Worm (Caenorhabditis elegans) whole organism, early embryonic: Measurements from ENCODE around the gene R02D1.2.

Experiments
- B0310.2 ChIP-seq: sonication (generic microtip); optimal IDR thresholded peaks from 2 replicates; lab custom pipeline; 2016; ENCODE audit warnings: mild to moderate bottlenecking, missing genetic modification characterization, missing compliant biosample characterization
- aly-1 ChIP-seq: sonication (generic microtip); optimal IDR thresholded peaks from 2 replicates; lab custom pipeline; 2016; ENCODE audit warnings: missing genetic modification characterization, missing compliant biosample characterization
- tbx-11 ChIP-seq: fragments of 200-800 bp; sonication (Bioruptor generic); IDR thresholded peaks from 2 replicates; pipeline ENCODE4 v1.3.6; 2022; ENCODE audit warnings: missing genetic modification characterization, missing compliant biosample characterization
- tbx-37 ChIP-seq: fragments of 200-800 bp; sonication (Bioruptor generic); conservative IDR thresholded peaks from 2 replicates; pipeline ENCODE4 v1.3.6; 2022; ENCODE audit warnings: missing genetic modification reagents, missing genetic modification characterization, missing compliant biosample characterization

- TF ChIP-seq aly-1 (tag; lab: Kevin White, UChicago) (no peak), B0310.2 (tag; lab: Kevin White, UChicago) (no peak), tbx-11 (GFP tag; lab: Robert Waterston, UW) (no peak), tbx-37 (no peak)
Observed at ce11 chrV:4364517-4364916, 41.9 kb upstream of the R02D1.2 start, which contains the start of gene grl-13.
